Worm (Caenorhabditis elegans) whole organism, L2 larva: ENCODE measurements around the gene immt-1.

Source experiments
- C34F6.9 ChIP-seq: fragments of 150-350 bp; optimal IDR thresholded peaks from 2 replicates; lab custom pipeline; 2014; ENCODE audit warnings: missing biosample characterization, missing genetic modification characterization
- F13H6.1 ChIP-seq: sonication (generic microtip); optimal IDR thresholded peaks from 2 replicates; lab custom pipeline; 2016; ENCODE audit warnings: missing genetic modification characterization, missing compliant biosample characterization
- R02D3.7 ChIP-seq: fragments of 150-350 bp; optimal IDR thresholded peaks from 2 replicates; lab custom pipeline; 2014; ENCODE audit warnings: missing biosample characterization, missing genetic modification characterization
- Y55F3AM.14 ChIP-seq: fragments of 200-800 bp; sonication (Bioruptor generic); optimal IDR thresholded peaks from 2 replicates; lab custom pipeline; 2018; ENCODE audit warnings: mild to moderate bottlenecking, missing genetic modification characterization, missing compliant biosample characterization
- ZK546.5 ChIP-seq: sonication (generic microtip); optimal IDR thresholded peaks from 2 replicates; lab custom pipeline; 2017; ENCODE audit warnings: missing biosample characterization, missing genetic modification characterization
- alr-1 ChIP-seq: fragments of 150-350 bp; optimal IDR thresholded peaks from 2 replicates; lab custom pipeline; 2014; ENCODE audit warnings: missing biosample characterization, missing genetic modification characterization
- aly-2 ChIP-seq: fragments of 150-350 bp; optimal IDR thresholded peaks from 2 replicates; lab custom pipeline; 2014; ENCODE audit warnings: missing biosample characterization, missing genetic modification characterization
- ama-1 ChIP-seq: fragments of 150-350 bp; optimal IDR thresholded peaks from 2 replicates; lab custom pipeline; 2018; ENCODE audit warnings: inconsistent platforms
- blmp-1 ChIP-seq: sonication (generic microtip); optimal IDR thresholded peaks from 2 replicates; lab custom pipeline; 2017; ENCODE audit warnings: missing genetic modification characterization, mild to moderate bottlenecking, missing compliant biosample characterization, antibody characterized with exemption, moderate library complexity; ENCODE audit not compliant: insufficient read depth
- ceh-16 ChIP-seq: fragments of 150-350 bp; optimal IDR thresholded peaks from 2 replicates; lab custom pipeline; 2014; ENCODE audit warnings: missing biosample characterization, missing genetic modification characterization
- ceh-82 ChIP-seq: fragments of 150-350 bp; optimal IDR thresholded peaks from 2 replicates; lab custom pipeline; 2014; ENCODE audit warnings: missing biosample characterization, missing genetic modification characterization
- crh-2 ChIP-seq: sonication (generic microtip); optimal IDR thresholded peaks from 2 replicates; lab custom pipeline; 2017; ENCODE audit warnings: missing biosample characterization, missing genetic modification characterization
- egl-27 ChIP-seq: sonication (generic microtip); optimal IDR thresholded peaks from 3 replicates; lab custom pipeline; 2017; ENCODE audit warnings: missing biosample characterization, missing genetic modification reagents, missing genetic modification characterization
- elt-3 ChIP-seq: sonication (generic microtip); optimal IDR thresholded peaks from 2 replicates; lab custom pipeline; 2017; ENCODE audit warnings: missing biosample characterization, missing genetic modification characterization
- fos-1 ChIP-seq: fragments of 150-350 bp; optimal IDR thresholded peaks from 2 replicates; lab custom pipeline; 2014; ENCODE audit warnings: missing biosample characterization, missing genetic modification characterization
- gmeb-1 ChIP-seq: fragments of 150-350 bp; optimal IDR thresholded peaks from 2 replicates; lab custom pipeline; 2014; ENCODE audit warnings: missing biosample characterization, missing genetic modification characterization
- lin-11 ChIP-seq: fragments of 150-350 bp; sonication (generic microtip); optimal IDR thresholded peaks from 2 replicates; lab custom pipeline; 2014; ENCODE audit warnings: missing biosample characterization, missing genetic modification characterization, inconsistent platforms, mixed read lengths
- lin-13 ChIP-seq: fragments of 150-350 bp; optimal IDR thresholded peaks from 2 replicates; lab custom pipeline; 2014; ENCODE audit warnings: missing biosample characterization, missing genetic modification reagents, missing genetic modification characterization
- lin-39 ChIP-seq: fragments of 150-350 bp; optimal IDR thresholded peaks from 2 replicates; lab custom pipeline; 2014; ENCODE audit warnings: missing biosample characterization, missing genetic modification reagents, missing genetic modification characterization
- lsy-2 ChIP-seq, 2 experiments: fragments of 150-350 bp in 1 of 2; sonication (generic microtip) in 1 of 2; optimal IDR thresholded peaks; 2 replicates each; lab custom pipeline; 2014 to 2017; ENCODE audit warnings: missing biosample characterization in 2 of 2, missing genetic modification characterization in 2 of 2
- mab-5 ChIP-seq: fragments of 150-350 bp; optimal IDR thresholded peaks from 2 replicates; lab custom pipeline; 2014; ENCODE audit warnings: missing biosample characterization, missing genetic modification characterization
- mbf-1 ChIP-seq: sonication (generic microtip); optimal IDR thresholded peaks from 2 replicates; lab custom pipeline; 2017; ENCODE audit warnings: missing biosample characterization, missing genetic modification characterization
- mdl-1 ChIP-seq, 2 experiments: fragments of 150-350 bp in 1 of 2; sonication (generic microtip) in 1 of 2; optimal IDR thresholded peaks; 2 replicates each; lab custom pipeline; 2017; ENCODE audit warnings: missing biosample characterization in 2 of 2, missing genetic modification characterization in 2 of 2
- nhr-10 ChIP-seq: sonication (generic microtip); optimal IDR thresholded peaks from 2 replicates; lab custom pipeline; 2017; ENCODE audit warnings: missing biosample characterization, missing genetic modification characterization
- nhr-12 ChIP-seq: fragments of 150-350 bp; optimal IDR thresholded peaks from 2 replicates; lab custom pipeline; 2014; ENCODE audit warnings: missing biosample characterization, missing genetic modification characterization
- nhr-129 ChIP-seq: fragments of 150-350 bp; optimal IDR thresholded peaks from 2 replicates; lab custom pipeline; 2014; ENCODE audit warnings: missing biosample characterization, missing genetic modification characterization
- nhr-23 ChIP-seq: fragments of 150-350 bp; optimal IDR thresholded peaks from 2 replicates; lab custom pipeline; 2014; ENCODE audit warnings: missing biosample characterization, missing genetic modification reagents, missing genetic modification characterization
- nhr-237 ChIP-seq: fragments of 150-350 bp; optimal IDR thresholded peaks from 2 replicates; lab custom pipeline; 2014; ENCODE audit warnings: missing biosample characterization, missing genetic modification characterization
- nhr-25 ChIP-seq: fragments of 150-350 bp; sonication (generic microtip); optimal IDR thresholded peaks from 3 replicates; lab custom pipeline; 2014; ENCODE audit warnings: missing biosample characterization, missing genetic modification characterization
- nhr-77 ChIP-seq: fragments of 150-350 bp; optimal IDR thresholded peaks from 2 replicates; lab custom pipeline; 2014; ENCODE audit warnings: missing biosample characterization, missing genetic modification characterization
- peb-1 ChIP-seq: fragments of 150-350 bp; optimal IDR thresholded peaks from 2 replicates; lab custom pipeline; 2014; ENCODE audit warnings: missing biosample characterization, missing genetic modification characterization
- sem-4 ChIP-seq: fragments of 150-350 bp; optimal IDR thresholded peaks from 2 replicates; lab custom pipeline; 2014; ENCODE audit warnings: missing biosample characterization, missing genetic modification reagents, missing genetic modification characterization
- sma-3 ChIP-seq: sonication (generic microtip); optimal IDR thresholded peaks from 2 replicates; lab custom pipeline; 2016; ENCODE audit warnings: missing genetic modification reagents, missing genetic modification characterization, missing compliant biosample characterization
- sma-9 ChIP-seq, 2 experiments: fragments of 150-350 bp in 1 of 2; sonication (generic microtip) in 1 of 2; optimal IDR thresholded peaks; 2 replicates each; lab custom pipeline; 2014 to 2016; ENCODE audit warnings: missing genetic modification characterization in 2 of 2, mild to moderate bottlenecking in 1 of 2, missing biosample characterization in 1 of 2, missing compliant biosample characterization in 1 of 2, missing genetic modification reagents in 1 of 2, moderate library complexity in 1 of 2
- snpc-4 ChIP-seq: fragments of 150-350 bp; optimal IDR thresholded peaks from 2 replicates; lab custom pipeline; 2014; ENCODE audit warnings: missing biosample characterization, missing genetic modification characterization
- unc-39 ChIP-seq: fragments of 150-350 bp; optimal IDR thresholded peaks from 2 replicates; lab custom pipeline; 2014; ENCODE audit warnings: missing biosample characterization, missing genetic modification characterization
- unc-55 ChIP-seq: fragments of 150-350 bp; sonication (generic microtip); optimal IDR thresholded peaks from 3 replicates; lab custom pipeline; 2014; ENCODE audit warnings: missing biosample characterization, missing genetic modification reagents, missing genetic modification characterization
- unc-62 ChIP-seq: fragments of 150-350 bp; optimal IDR thresholded peaks from 2 replicates; lab custom pipeline; 2014; ENCODE audit warnings: missing biosample characterization, missing genetic modification reagents, missing genetic modification characterization
- zag-1 ChIP-seq: fragments of 150-350 bp; optimal IDR thresholded peaks from 2 replicates; lab custom pipeline; 2014; ENCODE audit warnings: missing biosample characterization, missing genetic modification characterization
- ztf-11 ChIP-seq: sonication (generic microtip); optimal IDR thresholded peaks from 2 replicates; lab custom pipeline; 2017; ENCODE audit warnings: missing biosample characterization, missing genetic modification characterization

The immt-1 gene

DNA sequence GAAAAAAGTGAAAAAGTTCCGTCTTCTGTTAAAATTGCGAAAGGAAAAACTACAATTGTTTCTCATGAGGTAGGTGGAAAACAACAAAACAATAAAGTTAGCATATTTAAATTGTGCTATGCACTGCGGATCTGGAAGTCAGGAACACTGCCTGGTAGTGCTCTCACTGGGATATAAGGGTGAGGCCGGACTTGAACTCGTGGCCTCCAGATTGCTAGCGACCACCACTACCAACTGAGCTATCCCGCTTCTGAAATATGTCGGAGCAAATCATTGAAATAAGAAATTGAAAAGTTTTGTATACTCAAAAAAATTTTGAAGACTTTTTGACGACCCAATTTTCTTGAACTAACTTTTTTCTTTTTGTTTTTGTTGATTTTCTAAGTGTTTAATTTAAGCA is 9.6 kb upstream of the immt-1 start:
- TF ChIP-seq ama-1 = no peak
- TF ChIP-seq sma-3 = no peak
- no peak for TF ChIP-seq snpc-4 (tag; lab: Kevin White, UChicago)
- no peak for TF ChIP-seq R02D3.7 (tag; lab: Kevin White, UChicago)
- no peak for TF ChIP-seq ceh-82 (tag; lab: Kevin White, UChicago)
- TF ChIP-seq fos-1 (tag; lab: Kevin White, UChicago) = no peak
- no peak for TF ChIP-seq nhr-129 (tag; lab: Kevin White, UChicago)
- TF ChIP-seq nhr-77 (tag; lab: Kevin White, UChicago) = no peak
- TF ChIP-seq ztf-11 (tag; lab: Kevin White, UChicago) = no peak
- no peak for TF ChIP-seq F13H6.1 (tag; lab: Kevin White, UChicago)

- TF ChIP-seq F13H6.1 (tag; lab: Kevin White, UChicago) (peak; percentile 14), crh-2 (tag; lab: Kevin White, UChicago) (peak; percentile 52), fos-1 (tag; lab: Kevin White, UChicago) (peak; percentile 86), sma-9 (GFP tag; optimal IDR thresholded peaks at IDR 0.05; lab: Kevin White, UChicago) (peak; percentile 54), sma-9 (tag; optimal IDR thresholded peaks at IDR 0.05; lab: Kevin White, UChicago) (no peak), ZK546.5 (tag; lab: Kevin White, UChicago) (no peak), mab-5 (no peak)
Measured at ce11 chrX:2695292-2695691, 8.3 kb upstream of the immt-1 start.

ce11 chrX:2694725-2695124 is 7.7 kb upstream of the immt-1 start, which contains the start of gene T02C5.1:
Gene T02C5.1 (plus strand): TSS chrX:2694923.
- TF ChIP-seq alr-1 (tag; lab: Kevin White, UChicago) (no peak), C34F6.9 (tag; lab: Kevin White, UChicago) (no peak), sem-4 (no peak), lin-39 (tag; lab: Kevin White, UChicago) (no peak), sma-3 (no peak), crh-2 (tag; lab: Kevin White, UChicago) (peak; percentile 40), elt-3 (no peak), nhr-23 (tag; lab: Kevin White, UChicago) (no peak), gmeb-1 (peak; percentile 4), F13H6.1 (tag; lab: Kevin White, UChicago) (no peak), lin-11 (no peak), lin-13 (GFP tag; lab: Kevin White, UChicago) (no peak), ZK546.5 (tag; lab: Kevin White, UChicago) (no peak), fos-1 (tag; lab: Kevin White, UChicago) (peak; percentile 58), sma-9 (GFP tag; optimal IDR thresholded peaks at IDR 0.05; lab: Kevin White, UChicago) (peak; percentile 17), sma-9 (tag; optimal IDR thresholded peaks at IDR 0.05; lab: Kevin White, UChicago) (no peak), Y55F3AM.14 (GFP tag; lab: Kevin White, UChicago) (no peak)
- TF ChIP-seq, all 48 proteins: peak for 4

- no peak for TF ChIP-seq peb-1 (tag; lab: Kevin White, UChicago)
- TF ChIP-seq mdl-1 (tag; optimal IDR thresholded peaks at IDR 0.05; lab: Kevin White, UChicago) = no peak
- no peak for TF ChIP-seq ama-1
- TF ChIP-seq crh-2 (tag; lab: Kevin White, UChicago) = no peak
- no peak for TF ChIP-seq mbf-1
- TF ChIP-seq, all 48 proteins: peak for 0
Measured at ce11 chrX:2693026-2693425, 6.0 kb upstream of the immt-1 start.

DNA sequence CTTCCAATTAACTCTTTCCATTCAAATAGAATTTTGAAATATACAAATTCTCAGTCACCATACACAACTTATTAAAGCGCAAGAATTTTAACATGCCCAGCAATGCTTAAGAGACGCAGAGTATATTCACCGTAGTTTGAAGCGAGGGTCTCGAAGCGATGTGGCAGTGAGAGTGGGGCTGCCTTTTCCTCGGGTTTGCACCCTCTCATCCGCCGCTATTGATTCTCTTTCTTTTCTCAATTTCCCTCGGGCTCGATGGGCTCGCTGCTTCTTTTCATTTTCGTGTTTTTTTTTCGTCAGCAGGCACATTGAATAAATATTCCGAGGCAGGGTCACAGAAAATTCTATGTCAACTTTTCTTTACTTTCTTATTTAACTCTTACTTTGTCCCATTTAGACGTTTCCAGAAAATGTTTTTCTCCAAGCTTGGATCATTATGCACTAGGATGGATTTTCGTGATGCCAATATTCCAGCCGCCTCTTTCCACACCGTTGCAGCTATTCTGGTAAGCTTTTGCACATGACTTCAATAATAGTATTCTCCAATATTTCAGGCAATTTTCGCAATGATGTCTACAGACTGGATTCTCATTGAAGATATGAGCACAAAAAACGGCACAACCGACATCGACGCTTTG is 1.7 kb upstream of the immt-1 start, which contains the start of gene T14G11.1:
T14G11.1 (plus strand) TSS at position 408 of the 638 bp plus-strand sequence.
- TF ChIP-seq nhr-12 (tag; lab: Kevin White, UChicago) (no peak), egl-27 (tag; lab: Kevin White, UChicago) (no peak), mab-5 (peak; percentile 60), sma-9 (GFP tag; optimal IDR thresholded peaks at IDR 0.05; lab: Kevin White, UChicago) (peak; percentile 81), sma-9 (tag; optimal IDR thresholded peaks at IDR 0.05; lab: Kevin White, UChicago) (no peak), alr-1 (tag; lab: Kevin White, UChicago) (no peak), nhr-10 (no peak), mdl-1 (tag; optimal IDR thresholded peaks at IDR 0.05; lab: Kevin White, UChicago) (no peak), nhr-237 (tag; lab: Kevin White, UChicago) (no peak), ceh-82 (tag; lab: Kevin White, UChicago) (peak; percentile 11), snpc-4 (tag; lab: Kevin White, UChicago) (peak; percentile 39), lin-11 (peak; percentile 59), unc-39 (tag; lab: Kevin White, UChicago) (no peak), peb-1 (tag; lab: Kevin White, UChicago) (no peak), Y55F3AM.14 (GFP tag; lab: Kevin White, UChicago) (no peak), unc-55 (GFP tag; lab: Kevin White, UChicago) (peak; percentile 87), lin-13 (GFP tag; lab: Kevin White, UChicago) (peak; percentile 86), sem-4 (peak; percentile 77), blmp-1 (tag; lab: Kevin White, UChicago) (no peak), ztf-11 (tag; lab: Kevin White, UChicago) (no peak), zag-1 (tag; lab: Kevin White, UChicago) (peak; percentile 61), lsy-2 (tag; optimal IDR thresholded peaks at IDR 0.05; lab: Kevin White, UChicago) (peak; percentile 94 to 98), lin-39 (tag; lab: Kevin White, UChicago) (no peak), crh-2 (tag; lab: Kevin White, UChicago) (peak; percentile 72), C34F6.9 (tag; lab: Kevin White, UChicago) (peak; percentile 74), aly-2 (tag; lab: Kevin White, UChicago) (no peak), nhr-25 (tag; lab: Kevin White, UChicago) (peak; percentile 55), mbf-1 (no peak), unc-62 (no peak), ama-1 (no peak), ceh-16 (tag; lab: Kevin White, UChicago) (no peak), sma-3 (no peak)
